Fruit fly (Drosophila melanogaster) Kc167 (cell line): Measurements from ENCODE around the gene CG5188.

ENCODE experiments used
- Myc ChIP-seq: fragments of >200 bp; optimal IDR thresholded peaks from 2 replicates; lab custom pipeline; 2017; ENCODE audit warnings: missing external identifiers
- Sin3A ChIP-seq: fragments of >200 bp; optimal IDR thresholded peaks from 2 replicates; lab custom pipeline; 2018; ENCODE audit warnings: missing external identifiers
- h ChIP-seq: fragments of >200 bp; optimal IDR thresholded peaks from 3 replicates; lab custom pipeline; 2018; ENCODE audit warnings: missing external identifiers
- insv ChIP-seq: fragments of >200 bp; optimal IDR thresholded peaks from 3 replicates; lab custom pipeline; 2018; ENCODE audit warnings: missing external identifiers
- psq ChIP-seq: fragments of >200 bp; optimal IDR thresholded peaks from 2 replicates; lab custom pipeline; 2017; ENCODE audit warnings: missing external identifiers
- ttk ChIP-seq: sonication (Bioruptor generic); optimal IDR thresholded peaks from 2 replicates; lab custom pipeline; 2017; ENCODE audit warnings: missing external identifiers

dm6 chr2L:10413251-10414127 is 15.1 kb upstream of the CG5188 start, which contains the start of the genes CG5355 and Klp31E:
- TF ChIP-seq psq (lab: Kevin White, UChicago) = no peak
- TF ChIP-seq Myc (lab: Kevin White, UChicago) = no peak
- no peak for TF ChIP-seq insv (lab: Kevin White, UChicago)
- TF ChIP-seq ttk (lab: Kevin White, UChicago) = no peak
- TF ChIP-seq h = no peak
- TF ChIP-seq Sin3A (lab: Kevin White, UChicago) = no peak
